Worm (Caenorhabditis elegans) whole organism, L4 larva: ENCODE data around the gene C37C3.12.

Experiments
- T20F7.1 ChIP-seq: fragments of 200-800 bp; sonication (Bioruptor generic); optimal IDR thresholded peaks from 2 replicates; lab custom pipeline; 2018; ENCODE audit warnings: mild to moderate bottlenecking, missing genetic modification characterization, missing compliant biosample characterization
- T26A8.4 ChIP-seq: fragments of 200-800 bp; sonication (Bioruptor generic); IDR thresholded peaks from 2 replicates; pipeline ENCODE4 v1.3.6; 2022; ENCODE audit warnings: missing genetic modification characterization, missing compliant biosample characterization
- Y48G9A.11 ChIP-seq: fragments of 200-800 bp; sonication (Bioruptor generic); IDR thresholded peaks from 2 replicates; pipeline ENCODE4 v1.3.6; 2022; ENCODE audit warnings: missing genetic modification reagents, missing genetic modification characterization, missing compliant biosample characterization
- Y75B8A.6 ChIP-seq: fragments of 200-800 bp; sonication (Bioruptor generic); IDR thresholded peaks from 2 replicates; pipeline ENCODE4 v1.3.6; 2022; ENCODE audit warnings: missing genetic modification reagents, missing genetic modification characterization, missing compliant biosample characterization
- ZK337.2 ChIP-seq: fragments of 200-800 bp; sonication (Bioruptor generic); IDR thresholded peaks from 2 replicates; pipeline ENCODE4 v1.3.6; 2022; ENCODE audit warnings: missing genetic modification reagents, missing genetic modification characterization, missing compliant biosample characterization
- ZK546.5 ChIP-seq, 2 experiments: sonication (generic microtip); optimal IDR thresholded peaks; 2 replicates each; lab custom pipeline; 2017; ENCODE audit warnings: missing biosample characterization in 2 of 2, missing genetic modification characterization in 2 of 2
- aha-1 ChIP-seq: fragments of 150-350 bp; peaks from one replicate; lab custom pipeline; 2014; ENCODE audit warnings: missing biosample characterization, missing genetic modification characterization
- aly-2 ChIP-seq: sonication (generic microtip); optimal IDR thresholded peaks from 2 replicates; lab custom pipeline; 2018; ENCODE audit warnings: missing biosample characterization, missing genetic modification characterization
- ama-1 ChIP-seq: fragments of 150-350 bp; optimal IDR thresholded peaks from 2 replicates; lab custom pipeline; 2014; ENCODE audit warnings: inconsistent platforms, mixed read lengths
- attf-4 ChIP-seq: sonication (generic microtip); optimal IDR thresholded peaks from 3 replicates; lab custom pipeline; 2017; ENCODE audit warnings: missing biosample characterization, missing genetic modification characterization
- ceh-62 ChIP-seq: sonication (generic microtip); optimal IDR thresholded peaks from 2 replicates; lab custom pipeline; 2017; ENCODE audit warnings: missing biosample characterization, missing genetic modification characterization
- daf-16 ChIP-seq, 3 experiments: sonication (generic microtip); optimal IDR thresholded peaks; 2 replicates each; lab custom pipeline; 2016 to 2017; ENCODE audit warnings: missing genetic modification characterization in 3 of 3, missing genetic modification reagents in 3 of 3, mild to moderate bottlenecking in 2 of 3, missing compliant biosample characterization in 2 of 3, missing biosample characterization in 1 of 3, moderate library complexity in 1 of 3
- dmd-6 ChIP-seq: fragments of 200-800 bp; sonication (Bioruptor generic); IDR thresholded peaks from 2 replicates; pipeline ENCODE4 v1.3.6; 2022; ENCODE audit warnings: missing genetic modification reagents, missing genetic modification characterization, missing compliant biosample characterization
- dmd-8 ChIP-seq: fragments of 200-800 bp; sonication (Bioruptor generic); IDR thresholded peaks from 2 replicates; pipeline ENCODE4 v1.3.6; 2022; ENCODE audit warnings: missing genetic modification characterization, missing compliant biosample characterization
- duxl-1 ChIP-seq: sonication (generic microtip); optimal IDR thresholded peaks from 2 replicates; lab custom pipeline; 2016; ENCODE audit warnings: mild to moderate bottlenecking, missing genetic modification characterization, moderate library complexity, missing compliant biosample characterization; ENCODE audit not compliant: poor library complexity
- egl-43 ChIP-seq: fragments of 200-800 bp; sonication (Bioruptor generic); IDR thresholded peaks from 2 replicates; pipeline ENCODE4 v1.3.6; 2022; ENCODE audit warnings: missing genetic modification reagents, missing genetic modification characterization, missing compliant biosample characterization
- fos-1 ChIP-seq: fragments of 150-350 bp; optimal IDR thresholded peaks from 2 replicates; lab custom pipeline; 2014; ENCODE audit warnings: missing biosample characterization, missing genetic modification characterization
- hif-1 ChIP-seq, 2 experiments: sonication (generic microtip); optimal IDR thresholded peaks; 2 replicates each; lab custom pipeline; 2016 to 2017; ENCODE audit warnings: missing compliant biosample characterization in 2 of 2, missing genetic modification characterization in 2 of 2, missing genetic modification reagents in 2 of 2, missing genotype in 2 of 2, mild to moderate bottlenecking in 1 of 2
- hlh-30 ChIP-seq: sonication (generic microtip); optimal IDR thresholded peaks from 2 replicates; lab custom pipeline; 2017; ENCODE audit warnings: antibody characterized with exemption, mild to moderate bottlenecking, missing genetic modification characterization, missing compliant biosample characterization; ENCODE audit not compliant: insufficient read depth
- lim-7 ChIP-seq: fragments of 200-800 bp; sonication (Bioruptor generic); IDR thresholded peaks from 2 replicates; pipeline ENCODE4 v1.3.6; 2022; ENCODE audit warnings: missing genetic modification characterization, missing compliant biosample characterization
- lin-13 ChIP-seq: fragments of 150-350 bp; optimal IDR thresholded peaks from 2 replicates; lab custom pipeline; 2014; ENCODE audit warnings: missing biosample characterization, missing genetic modification reagents, missing genetic modification characterization
- lin-29 ChIP-seq: fragments of 200-800 bp; sonication (Bioruptor generic); IDR thresholded peaks from 2 replicates; pipeline ENCODE4 v1.3.6; 2022; ENCODE audit warnings: missing genetic modification reagents, missing genetic modification characterization, missing compliant biosample characterization
- lin-38 ChIP-seq: fragments of 200-800 bp; sonication (Bioruptor generic); IDR thresholded peaks from 2 replicates; pipeline ENCODE4 v1.3.6; 2022; ENCODE audit warnings: missing genetic modification reagents, missing genetic modification characterization, missing compliant biosample characterization
- lin-39 ChIP-seq: fragments of 150-350 bp; optimal IDR thresholded peaks from 2 replicates; lab custom pipeline; 2014; ENCODE audit warnings: missing biosample characterization, missing genetic modification reagents, missing genetic modification characterization
- lir-3 ChIP-seq: sonication (generic microtip); optimal IDR thresholded peaks from 2 replicates; lab custom pipeline; 2016; ENCODE audit warnings: mild to moderate bottlenecking, missing genetic modification characterization, missing compliant biosample characterization
- lsy-2 ChIP-seq, 2 experiments: fragments of 150-350 bp in 1 of 2; sonication (generic microtip) in 1 of 2; optimal IDR thresholded peaks; 2 replicates each; lab custom pipeline; 2014 to 2017; ENCODE audit warnings: missing biosample characterization in 2 of 2, missing genetic modification characterization in 2 of 2
- mdl-1 ChIP-seq, 2 experiments: fragments of 150-350 bp in 1 of 2; sonication (generic microtip) in 1 of 2; optimal IDR thresholded peaks; 2 replicates each; lab custom pipeline; 2014 to 2017; ENCODE audit warnings: missing biosample characterization in 2 of 2, missing genetic modification characterization in 2 of 2
- mdt-29 ChIP-seq: fragments of 200-800 bp; sonication (Bioruptor generic); IDR thresholded peaks from 2 replicates; pipeline ENCODE4 v1.3.6; 2022; ENCODE audit warnings: missing genetic modification reagents, missing genetic modification characterization, missing compliant biosample characterization
- mep-1 ChIP-seq: fragments of 150-350 bp; sonication (generic microtip); optimal IDR thresholded peaks from 3 replicates; lab custom pipeline; 2014; ENCODE audit warnings: missing biosample characterization, missing genetic modification characterization
- mxl-2 ChIP-seq: fragments of 200-800 bp; sonication (Bioruptor generic); conservative IDR thresholded peaks from 2 replicates; pipeline ENCODE4 v1.3.6; 2022; ENCODE audit warnings: missing genetic modification reagents, missing genetic modification characterization, missing compliant biosample characterization
- nhr-10 ChIP-seq: fragments of 150-350 bp; optimal IDR thresholded peaks from 2 replicates; lab custom pipeline; 2014; ENCODE audit warnings: missing biosample characterization, missing genetic modification characterization
- nhr-42 ChIP-seq: fragments of 200-800 bp; sonication (Bioruptor generic); IDR thresholded peaks from 2 replicates; pipeline ENCODE4 v1.3.6; 2022; ENCODE audit warnings: missing genetic modification characterization, missing compliant biosample characterization
- nhr-76 ChIP-seq: fragments of 150-350 bp; optimal IDR thresholded peaks from 2 replicates; lab custom pipeline; 2014; ENCODE audit warnings: missing biosample characterization, missing genetic modification characterization
- nhr-77 ChIP-seq: fragments of 150-350 bp; optimal IDR thresholded peaks from 2 replicates; lab custom pipeline; 2014; ENCODE audit warnings: missing biosample characterization, missing genetic modification characterization
- php-3 ChIP-seq: fragments of 200-800 bp; sonication (Bioruptor generic); IDR thresholded peaks from 2 replicates; pipeline ENCODE4 v1.3.6; 2022; ENCODE audit warnings: missing genetic modification reagents, missing genetic modification characterization, missing compliant biosample characterization
- rbr-2 ChIP-seq: sonication (generic microtip); optimal IDR thresholded peaks from 2 replicates; lab custom pipeline; 2016; ENCODE audit warnings: missing genotype, missing genetic modification characterization, missing compliant biosample characterization
- set-16 ChIP-seq: fragments of 200-800 bp; sonication (Bioruptor generic); IDR thresholded peaks from 2 replicates; pipeline ENCODE4 v1.3.6; 2022; ENCODE audit warnings: missing genetic modification reagents, missing genetic modification characterization, missing compliant biosample characterization
- spr-3 ChIP-seq: fragments of 200-800 bp; sonication (Bioruptor generic); optimal IDR thresholded peaks from 2 replicates; lab custom pipeline; 2018; ENCODE audit warnings: mild to moderate bottlenecking, missing genetic modification characterization, missing compliant biosample characterization
- unc-130 ChIP-seq: sonication (generic microtip); optimal IDR thresholded peaks from 2 replicates; lab custom pipeline; 2016; ENCODE audit warnings: missing genetic modification reagents, missing genetic modification characterization, missing compliant biosample characterization
- unc-62 ChIP-seq, 3 experiments: fragments of 150-350 bp in 1 of 3; sonication (generic microtip); optimal IDR thresholded peaks in 2 of 3; peaks in 1 of 3; 1 replicate in 1 of 3; 2 replicates in 2 of 3; lab custom pipeline; 2014 to 2017; ENCODE audit warnings: missing biosample characterization in 3 of 3, missing genetic modification characterization in 3 of 3, missing genetic modification reagents in 3 of 3, missing genotype in 1 of 3
- vab-7 ChIP-seq: fragments of 200-800 bp; sonication (Bioruptor generic); IDR thresholded peaks from 2 replicates; pipeline ENCODE4 v1.3.6; 2022; ENCODE audit warnings: missing genetic modification reagents, missing genetic modification characterization, missing compliant biosample characterization
- zip-11 ChIP-seq: fragments of 200-800 bp; sonication (Bioruptor generic); IDR thresholded peaks from 2 replicates; pipeline ENCODE4 v1.3.6; 2022; ENCODE audit warnings: missing genetic modification characterization, missing compliant biosample characterization
- ztf-11 ChIP-seq: fragments of 150-350 bp; optimal IDR thresholded peaks from 2 replicates; lab custom pipeline; 2014; ENCODE audit warnings: missing biosample characterization, missing genetic modification characterization
- ztf-7 ChIP-seq: fragments of 150-350 bp; optimal IDR thresholded peaks from 2 replicates; lab custom pipeline; 2014; ENCODE audit warnings: missing biosample characterization, missing genetic modification characterization

C37C3.12 gene

ce11 chrV:7848251-7848650, 8.9 kb upstream of the C37C3.12 start (continued):
- TF ChIP-seq vab-7 (no peak), lin-29 (GFP tag; lab: Robert Waterston, UW) (no peak), T26A8.4 (GFP tag; lab: Robert Waterston, UW) (no peak), set-16 (GFP tag; lab: Robert Waterston, UW) (peak; percentile 69), daf-16 (GFP tag; optimal IDR thresholded peaks at IDR 0.05; lab: Kevin White, UChicago) (no peak), daf-16 (tag; optimal IDR thresholded peaks at IDR 0.05; lab: Kevin White, UChicago) (peak; percentile 32), Y75B8A.6 (GFP tag; lab: Robert Waterston, UW) (no peak), aly-2 (no peak), lin-13 (no peak), ceh-62 (tag; lab: Kevin White, UChicago) (no peak), zip-11 (GFP tag; lab: Robert Waterston, UW) (no peak), nhr-76 (no peak), ama-1 (lab: Kevin White, UChicago) (no peak), dmd-6 (GFP tag; lab: Robert Waterston, UW) (peak; percentile 42), lsy-2 (tag; optimal IDR thresholded peaks at IDR 0.05; lab: Kevin White, UChicago) (peak in 1 of 2 experiments; percentile 16), nhr-10 (no peak), spr-3 (GFP tag; lab: Kevin White, UChicago) (no peak), lim-7 (GFP tag; lab: Robert Waterston, UW) (no peak), Y48G9A.11 (GFP tag; lab: Robert Waterston, UW) (no peak), lir-3 (no peak), ztf-11 (no peak), egl-43 (GFP tag; lab: Robert Waterston, UW) (no peak), attf-4 (tag; lab: Kevin White, UChicago) (no peak), nhr-42 (no peak), mdl-1 (tag; optimal IDR thresholded peaks at IDR 0.05; lab: Kevin White, UChicago) (peak in 1 of 2 experiments; percentile 72), nhr-77 (peak; percentile 29), lin-38 (GFP tag; lab: Robert Waterston, UW) (no peak), rbr-2 (tag; lab: Kevin White, UChicago) (no peak), hif-1 (tag; optimal IDR thresholded peaks at IDR 0.05; lab: Kevin White, UChicago) (peak in 1 of 2 experiments; percentile 39), fos-1 (tag; lab: Kevin White, UChicago) (no peak), duxl-1 (no peak), mxl-2 (GFP tag; lab: Robert Waterston, UW) (no peak), ZK337.2 (GFP tag; lab: Robert Waterston, UW) (no peak), php-3 (GFP tag; lab: Robert Waterston, UW) (peak; percentile 54; the same call in 1 of the 2 replicates), T20F7.1 (GFP tag; lab: Kevin White, UChicago) (no peak), ZK546.5 (tag; optimal IDR thresholded peaks at IDR 0.05; lab: Kevin White, UChicago) (no peak), mdt-29 (no peak), mep-1 (peak; percentile 26), hlh-30 (peak; percentile 97)

- TF ChIP-seq dmd-8 (no peak), daf-16 (GFP tag; optimal IDR thresholded peaks at IDR 0.05; lab: Kevin White, UChicago) (no peak), daf-16 (tag; optimal IDR thresholded peaks at IDR 0.05; lab: Kevin White, UChicago) (peak; percentile 74)
Measured at ce11 chrV:7847687-7848086, 8.3 kb upstream of the C37C3.12 start.

- no peak for TF ChIP-seq ztf-7 (tag; lab: Kevin White, UChicago)
- TF ChIP-seq dmd-6 (GFP tag; lab: Robert Waterston, UW) = 0 out of 2 replicates have a peak, but pooled peaks have one; percentile 9
- TF ChIP-seq lin-38 (GFP tag; lab: Robert Waterston, UW) = 0 out of 2 replicates have a peak, but pooled peaks have one; percentile 17
- TF ChIP-seq aha-1 (tag; lab: Kevin White, UChicago) = peak; percentile 33
- no peak for TF ChIP-seq unc-130 (GFP tag; lab: Kevin White, UChicago)
- no peak for TF ChIP-seq lin-39 (tag; lab: Kevin White, UChicago)
- no peak for TF ChIP-seq T20F7.1 (GFP tag; lab: Kevin White, UChicago)
- peak in 1 of 2 experiments; percentile 89 for TF ChIP-seq unc-62 (GFP tag; optimal IDR thresholded peaks at IDR 0.05 in 1 of 2; lab: Kevin White, UChicago)
- no peak for TF ChIP-seq unc-62 (tag; optimal IDR thresholded peaks at IDR 0.05; lab: Kevin White, UChicago)
- no peak for TF ChIP-seq attf-4 (tag; lab: Kevin White, UChicago)
Measured at ce11 chrV:7847170-7847569, 7.8 kb upstream of the C37C3.12 start, which contains the start of gene memo-1. TSS of gene memo-1 (minus strand) at chrV:7847171.
